Fruit fly (Drosophila melanogaster) whole organism, pupa: Measurements from ENCODE around the gene CG17118.

ENCODE experiments used
- CG10348 ChIP-seq: fragments of 200-800 bp; sonication (Bioruptor generic); IDR thresholded peaks from 2 replicates; pipeline ENCODE4 v1.3.6; 2022; ENCODE audit warnings: missing biosample characterization, missing genetic modification characterization
- CG32121 ChIP-seq: fragments of 200-800 bp; sonication (Bioruptor generic); IDR thresholded peaks from 2 replicates; pipeline ENCODE4 v1.3.6; 2022; ENCODE audit warnings: missing biosample characterization, missing genetic modification characterization
- CG34367 ChIP-seq: fragments of 200-800 bp; sonication (Bioruptor generic); optimal IDR thresholded peaks from 2 replicates; lab custom pipeline; 2018; ENCODE audit warnings: missing biosample characterization, mild to moderate bottlenecking, missing genetic modification characterization
- CG4496 ChIP-seq: fragments of 200-800 bp; sonication (Bioruptor generic); IDR thresholded peaks from 3 replicates; pipeline ENCODE4 v1.3.6; 2022; ENCODE audit warnings: missing biosample characterization, missing genetic modification characterization
- CG8159 ChIP-seq: fragments of 200-800 bp; sonication (Bioruptor generic); optimal IDR thresholded peaks from 3 replicates; lab custom pipeline; 2018; ENCODE audit warnings: missing biosample characterization, mild to moderate bottlenecking, missing genetic modification characterization, moderate library complexity
- EcR ChIP-seq: fragments of 200-800 bp; sonication (Bioruptor generic); optimal IDR thresholded peaks from 3 replicates; lab custom pipeline; 2019; ENCODE audit warnings: missing biosample characterization, missing genetic modification characterization, mild to moderate bottlenecking, moderate library complexity, missing genetic modification reagents
- Ets98B ChIP-seq: fragments of 200-800 bp; sonication (Bioruptor generic); IDR thresholded peaks from 2 replicates; pipeline ENCODE4 v1.3.6; 2022; ENCODE audit warnings: missing biosample characterization, missing genetic modification characterization
- Pif1A ChIP-seq: fragments of 200-800 bp; sonication (Bioruptor generic); optimal IDR thresholded peaks from 3 replicates; lab custom pipeline; 2016; ENCODE audit warnings: missing biosample characterization, missing genetic modification characterization
- Pif1B ChIP-seq: fragments of 200-800 bp; sonication (Bioruptor generic); optimal IDR thresholded peaks from 3 replicates; lab custom pipeline; 2016; ENCODE audit warnings: missing biosample characterization, missing genetic modification characterization
- fd96Ca ChIP-seq: fragments of 200-800 bp; sonication (Bioruptor generic); IDR thresholded peaks from 3 replicates; pipeline ENCODE4 v1.3.6; 2022; ENCODE audit warnings: missing biosample characterization, missing genetic modification characterization

- no peak for TF ChIP-seq Ets98B (GFP tag; lab: Robert Waterston, UW)
- TF ChIP-seq EcR (GFP tag; lab: Kevin White, UChicago), result no peak
- TF ChIP-seq fd96Ca, result no peak
- no peak for TF ChIP-seq Pif1B
- TF ChIP-seq Pif1A, result no peak
- TF ChIP-seq CG10348 (GFP tag; lab: Robert Waterston, UW), result no peak
- no peak for TF ChIP-seq CG8159 (tag; lab: Kevin White, UChicago)
- no peak for TF ChIP-seq CG34367 (tag; lab: Kevin White, UChicago)
- TF ChIP-seq CG4496, result peak; percentile 33; the same call in 1 of the 3 replicates
- no peak for TF ChIP-seq CG32121 (GFP tag; lab: Robert Waterston, UW)
Observed at dm6 chr2L:10774041-10774440, 44.0 kb downstream of the CG17118 start.
